Worm (Caenorhabditis elegans): ENCODE results near the gene C44B7.11.

C44B7.11 gene

DNA sequence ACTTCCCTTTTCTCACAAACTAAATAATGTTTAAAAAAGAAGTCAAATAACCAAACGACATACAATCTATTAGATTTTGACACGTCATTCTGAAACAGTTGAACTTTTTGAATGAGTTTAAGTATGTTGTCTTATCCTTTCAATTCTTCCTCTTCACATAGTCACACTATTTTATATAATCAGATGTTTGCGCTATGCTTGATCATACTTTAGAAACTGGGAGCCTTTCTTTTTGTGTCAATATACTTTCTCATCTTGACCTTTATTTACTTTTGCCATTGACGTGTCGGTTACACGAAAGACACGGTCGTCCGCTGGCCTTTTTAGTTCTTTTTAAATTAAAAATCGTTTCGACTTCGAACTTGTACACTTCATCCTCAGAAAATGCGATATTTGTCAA is 45.4 kb downstream of the C44B7.11 start, which contains the start of gene C04A2.15:
C04A2.15 (plus strand) TSS at position 299 of the 400 bp plus-strand sequence.
- TF ChIP-seq unc-62 (GFP tag; optimal IDR thresholded peaks at IDR 0.05) = no peak

DNA sequence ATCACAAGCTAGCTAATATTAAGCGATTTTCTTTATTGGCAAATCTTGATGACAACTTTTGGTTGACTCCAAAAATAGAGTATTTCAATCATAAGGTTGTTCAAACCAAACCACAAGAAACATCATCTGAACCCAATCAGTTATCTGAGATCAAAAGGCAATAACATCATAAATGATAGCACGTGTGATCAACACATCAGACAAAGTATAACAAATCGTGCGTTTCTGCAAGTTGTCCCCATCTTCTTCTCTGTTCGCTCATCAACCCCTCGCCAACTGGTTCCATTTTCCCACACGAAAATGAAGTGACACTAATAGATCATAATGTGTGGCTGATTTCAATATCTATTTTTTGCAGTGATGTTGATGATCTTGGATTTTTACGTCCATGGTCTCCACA is 48.0 kb downstream of the C44B7.11 start:
- no peak for TF ChIP-seq unc-62 (GFP tag; optimal IDR thresholded peaks at IDR 0.05)

DNA sequence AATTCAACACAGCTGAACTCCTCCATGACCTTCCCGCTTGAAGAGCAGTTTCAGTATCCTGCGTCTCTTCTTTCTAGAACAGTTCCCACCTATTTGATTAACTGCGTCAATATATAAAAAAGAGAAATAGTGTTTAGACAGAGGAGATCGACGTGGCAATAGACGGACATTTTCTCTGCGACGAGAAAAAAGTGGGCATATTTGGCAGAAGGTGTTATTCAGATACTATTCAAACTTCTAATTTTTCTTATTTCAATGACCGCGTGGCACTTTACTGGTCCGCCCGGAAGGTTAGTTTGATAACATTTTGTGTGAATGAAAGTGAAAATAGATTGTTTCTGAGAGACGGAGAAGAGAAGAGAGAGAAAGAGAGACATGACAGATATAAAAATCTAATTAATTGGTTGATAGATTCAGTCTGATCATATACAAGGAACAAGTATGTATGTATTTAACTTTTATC is 49.4 kb downstream of the C44B7.11 start, which contains the start of gene tbc-6:
tbc-6 (plus strand) TSS at position 208 of the 463 bp plus-strand sequence.
- TF ChIP-seq unc-62 (GFP tag; optimal IDR thresholded peaks at IDR 0.05) = no peak

DNA sequence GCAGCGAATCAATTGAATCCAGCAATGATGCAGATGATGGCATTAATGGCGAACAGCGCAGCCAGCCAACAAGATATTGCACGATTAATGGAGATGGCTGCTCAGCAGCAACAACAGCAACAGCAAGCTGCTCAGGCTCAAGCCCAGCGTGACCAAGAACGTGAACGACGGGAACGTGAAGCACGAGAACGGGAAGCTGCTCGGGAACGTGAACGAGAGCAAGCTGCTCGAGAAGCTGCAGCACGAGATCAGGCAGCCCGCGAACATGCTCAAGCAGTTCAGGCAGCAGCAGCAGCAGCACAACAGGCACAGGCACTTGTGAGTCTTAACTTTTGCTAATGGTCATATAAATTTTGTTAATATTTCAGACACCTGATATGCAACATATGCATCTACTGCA is 50.6 kb downstream of the C44B7.11 start:
- TF ChIP-seq unc-62 (GFP tag; optimal IDR thresholded peaks at IDR 0.05) = no peak

DNA sequence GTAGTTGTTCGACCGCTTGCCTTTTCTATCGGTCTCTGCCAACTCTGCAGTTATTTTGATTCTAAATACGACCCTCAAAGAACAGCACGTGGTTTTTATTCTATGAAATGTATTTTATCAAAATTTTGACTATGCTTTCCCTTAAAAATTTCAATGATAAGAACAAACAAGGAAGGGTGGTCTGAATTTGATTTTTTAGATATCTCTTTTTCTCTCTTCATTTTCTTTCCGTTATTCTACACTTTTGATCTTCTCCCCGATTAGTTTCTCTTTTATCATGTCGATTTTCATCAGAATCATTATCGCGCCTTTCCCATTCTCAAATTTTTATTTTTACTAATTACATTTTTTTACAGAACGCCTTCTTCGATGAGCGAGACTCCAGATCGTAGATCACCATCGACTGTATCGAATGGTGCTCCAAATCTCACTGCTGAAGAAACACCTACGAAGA is 52.3 kb downstream of the C44B7.11 start:
- TF ChIP-seq unc-62 (GFP tag; optimal IDR thresholded peaks at IDR 0.05) = no peak

DNA sequence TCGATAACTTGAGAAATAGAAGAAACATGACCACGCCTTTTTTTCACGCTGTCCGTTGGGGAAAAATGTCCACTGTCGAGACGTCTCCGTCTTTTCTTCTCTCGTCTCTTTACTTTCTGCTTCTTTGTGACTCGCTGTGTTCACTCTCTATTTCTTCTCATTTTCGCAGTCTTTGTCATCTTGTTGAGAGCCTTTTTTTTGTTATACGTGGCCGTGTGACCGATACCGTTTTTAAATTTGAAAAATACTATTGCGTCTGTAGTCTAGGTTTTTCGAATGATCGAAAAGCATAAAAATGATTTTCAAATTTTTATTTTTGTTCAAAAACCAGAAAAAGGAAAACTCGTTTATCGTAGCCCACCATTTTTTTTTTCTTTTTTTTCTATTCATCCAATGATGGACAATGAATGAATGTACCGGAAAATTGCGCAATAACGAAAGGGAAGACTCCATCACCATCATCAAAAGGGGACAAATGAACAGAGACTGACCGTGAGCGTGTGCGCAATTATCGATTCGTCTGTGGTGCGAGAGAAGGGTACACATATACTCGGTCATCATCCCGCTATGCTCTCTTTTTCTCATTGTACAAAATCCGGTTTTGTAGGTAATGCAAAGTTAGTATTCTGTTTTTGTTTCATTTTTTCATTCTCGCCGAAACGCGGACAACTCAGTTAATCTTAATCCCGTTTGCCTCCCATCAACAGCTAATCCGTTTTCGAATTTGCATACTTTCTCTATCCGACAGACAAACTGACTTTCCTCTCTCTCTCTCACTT is 52.9 kb downstream of the C44B7.11 start:
- no peak for TF ChIP-seq unc-62 (GFP tag; optimal IDR thresholded peaks at IDR 0.05)

All from whole organism, dauer.